Worm (Caenorhabditis elegans) whole organism, early embryonic: ENCODE measurements around the gene elo-3.

Source experiments
- B0310.2 ChIP-seq: sonication (generic microtip); optimal IDR thresholded peaks from 2 replicates; lab custom pipeline; 2016; ENCODE audit warnings: mild to moderate bottlenecking, missing genetic modification characterization, missing compliant biosample characterization
- F13C5.2 ChIP-seq: sonication (generic microtip); optimal IDR thresholded peaks from 2 replicates; lab custom pipeline; 2017; ENCODE audit warnings: mild to moderate bottlenecking, missing genetic modification characterization, inconsistent platforms, missing compliant biosample characterization
- ama-1 ChIP-seq: fragments of 150-350 bp; optimal IDR thresholded peaks from 2 replicates; lab custom pipeline; 2014
- flt-1 ChIP-seq: fragments of 200-800 bp; sonication (Bioruptor generic); IDR thresholded peaks from 2 replicates; pipeline ENCODE4 v1.3.6; 2022; ENCODE audit warnings: missing genetic modification characterization, missing compliant biosample characterization
- hmbx-1 ChIP-seq: sonication (generic microtip); optimal IDR thresholded peaks from 2 replicates; lab custom pipeline; 2016; ENCODE audit warnings: mild to moderate bottlenecking, missing genetic modification characterization, missing compliant biosample characterization
- hmg-4 ChIP-seq: fragments of 200-800 bp; sonication (Bioruptor generic); optimal IDR thresholded peaks from 2 replicates; lab custom pipeline; 2018; ENCODE audit warnings: mild to moderate bottlenecking, missing genetic modification characterization, missing compliant biosample characterization
- pes-1 ChIP-seq: fragments of 200-800 bp; sonication (Bioruptor generic); IDR thresholded peaks from 2 replicates; pipeline ENCODE4 v1.3.6; 2022; ENCODE audit warnings: missing genetic modification reagents, missing genetic modification characterization, missing compliant biosample characterization
- tbx-11 ChIP-seq: fragments of 200-800 bp; sonication (Bioruptor generic); IDR thresholded peaks from 2 replicates; pipeline ENCODE4 v1.3.6; 2022; ENCODE audit warnings: missing genetic modification characterization, missing compliant biosample characterization

DNA sequence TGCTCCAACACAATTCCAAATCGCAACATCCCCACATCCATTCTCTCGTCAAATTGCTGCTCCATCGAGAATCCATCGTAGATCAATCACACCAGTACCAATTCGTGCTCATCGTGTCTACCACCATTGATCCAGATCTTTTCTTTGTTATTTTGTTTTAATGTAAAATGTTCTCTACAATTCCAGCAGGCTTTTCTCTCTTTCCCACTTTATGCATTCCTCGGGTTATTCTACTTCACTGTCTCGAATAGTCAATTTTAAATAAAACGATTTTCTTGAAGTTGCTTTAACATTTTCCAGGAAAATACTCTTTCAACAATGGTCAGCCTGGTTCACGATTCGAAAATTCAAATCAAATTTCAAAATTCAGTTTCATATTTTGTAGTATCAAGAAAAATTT is 45.4 kb downstream of the elo-3 start, which contains the start of gene C06E4.1:
- no peak for TF ChIP-seq ama-1 (lab: Kevin White, UChicago)
- TF ChIP-seq hmbx-1 (tag; lab: Kevin White, UChicago), result no peak
- no peak for TF ChIP-seq F13C5.2
- no peak for TF ChIP-seq tbx-11 (GFP tag; lab: Robert Waterston, UW)
- TF ChIP-seq hmg-4, result no peak
- TF ChIP-seq flt-1, result no peak
- TF ChIP-seq B0310.2 (tag; lab: Kevin White, UChicago), result no peak
- no peak for TF ChIP-seq pes-1 (GFP tag; lab: Robert Waterston, UW)
